Fruit fly (Drosophila melanogaster): ENCODE measurements around the gene Cyp28c1.

Gene Cyp28c1

dm6 chrX:11848507-11849264 is 9.3 kb downstream of the Cyp28c1 start:
- TF ChIP-seq Hr38 (GFP tag; optimal IDR thresholded peaks at IDR 0.05), result no peak
- TF ChIP-seq Ets96B (tag; optimal IDR thresholded peaks at IDR 0.05), result no peak
- TF ChIP-seq vri (GFP tag; optimal IDR thresholded peaks at IDR 0.05), result no peak
- TF ChIP-seq CG32006 (GFP tag; optimal IDR thresholded peaks at IDR 0.05), result no peak
- no peak for TF ChIP-seq esn (GFP tag; optimal IDR thresholded peaks at IDR 0.05)
- no peak for TF ChIP-seq Sox14 (GFP tag; optimal IDR thresholded peaks at IDR 0.05)
- peak; percentile 26 for TF ChIP-seq fkh (GFP tag; optimal IDR thresholded peaks at IDR 0.05)
- TF ChIP-seq CG34406 (GFP tag; optimal IDR thresholded peaks at IDR 0.05), result peak; percentile 7
- no peak for TF ChIP-seq fd59A (GFP tag; optimal IDR thresholded peaks at IDR 0.05)
- TF ChIP-seq lz (GFP tag; optimal IDR thresholded peaks at IDR 0.05), result no peak
- no peak for TF ChIP-seq CG3919 (GFP tag; optimal IDR thresholded peaks at IDR 0.05)
- no peak for TF ChIP-seq topi (GFP tag; optimal IDR thresholded peaks at IDR 0.05)
- TF ChIP-seq CG11762 (GFP tag; optimal IDR thresholded peaks at IDR 0.05; ENCODE audit: insufficient read depth), result no peak
- no peak for TF ChIP-seq CG31627 (GFP tag; optimal IDR thresholded peaks at IDR 0.05)
- TF ChIP-seq Eip78C (GFP tag), result peak; percentile 47
- peak; percentile 10 for TF ChIP-seq svp (GFP tag)
- TF ChIP-seq CG6792 (GFP tag; optimal IDR thresholded peaks at IDR 0.05), result no peak
- peak; percentile 6 for TF ChIP-seq Blimp-1 (GFP tag; optimal IDR thresholded peaks at IDR 0.05)

dm6 chrX:11849267-11849666 is 9.9 kb downstream of the Cyp28c1 start:
- TF ChIP-seq CG16779 (tag; optimal IDR thresholded peaks at IDR 0.05) (no peak), cyc (GFP tag; optimal IDR thresholded peaks at IDR 0.05) (no peak), CG7368 (GFP tag; optimal IDR thresholded peaks at IDR 0.05) (no peak), fd85E (GFP tag; optimal IDR thresholded peaks at IDR 0.05) (no peak)

DNA sequence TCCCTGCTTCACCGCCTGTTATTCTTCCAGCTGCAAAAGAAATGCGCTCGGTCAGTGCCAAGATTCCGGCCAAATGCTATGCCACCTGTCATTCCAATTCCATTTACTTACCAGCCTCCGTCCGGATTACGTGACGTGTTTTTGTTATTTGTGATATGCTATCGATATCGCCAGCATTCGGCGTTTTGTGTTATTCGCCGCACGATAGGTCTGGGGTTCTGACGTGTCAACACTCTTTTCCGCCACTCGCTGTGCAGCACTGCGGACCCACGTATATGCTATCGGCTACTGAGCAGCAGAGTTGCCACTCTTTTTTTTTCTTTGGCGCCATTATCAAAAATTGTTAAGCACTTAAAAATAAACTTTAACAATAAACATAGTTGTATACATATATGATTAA is 12.9 kb downstream of the Cyp28c1 start, which contains the start of gene p24-1:
p24-1 (minus strand) TSS at position 221 of the 400 bp plus-strand sequence.
- TF ChIP-seq CG3919 (GFP tag; optimal IDR thresholded peaks at IDR 0.05), result peak; percentile 42
- TF ChIP-seq OdsH (GFP tag; optimal IDR thresholded peaks at IDR 0.05), result peak; percentile 9
- TF ChIP-seq topi (GFP tag; optimal IDR thresholded peaks at IDR 0.05), result peak; percentile 14
- TF ChIP-seq CG10631 (GFP tag; optimal IDR thresholded peaks at IDR 0.05), result peak; percentile 27
- no peak for TF ChIP-seq CG8632 (GFP tag; optimal IDR thresholded peaks at IDR 0.05)
- TF ChIP-seq CG3032 (tag; optimal IDR thresholded peaks at IDR 0.05), result peak; percentile 6
- TF ChIP-seq CG31627 (GFP tag; optimal IDR thresholded peaks at IDR 0.05), result peak; percentile 50
- no peak for TF ChIP-seq Blimp-1 (GFP tag; optimal IDR thresholded peaks at IDR 0.05)
- peak; percentile 65 for TF ChIP-seq fkh (GFP tag; optimal IDR thresholded peaks at IDR 0.05)
- peak; percentile 72 for TF ChIP-seq svp (GFP tag)
- peak; percentile 29 for TF ChIP-seq Hr39 (GFP tag; optimal IDR thresholded peaks at IDR 0.05)
- TF ChIP-seq Ets21C (GFP tag; optimal IDR thresholded peaks at IDR 0.05), result peak; percentile 1
- peak; percentile 16 for TF ChIP-seq Sox14 (GFP tag; optimal IDR thresholded peaks at IDR 0.05)
- TF ChIP-seq lz (GFP tag; optimal IDR thresholded peaks at IDR 0.05), result peak; percentile 49
- TF ChIP-seq CG6163 (GFP tag; IDR thresholded peaks at IDR 0.05), result no peak
- TF ChIP-seq cyc (GFP tag; optimal IDR thresholded peaks at IDR 0.05), result peak; percentile 49
- peak; percentile 98 for TF ChIP-seq CG1621 (tag; optimal IDR thresholded peaks at IDR 0.05)
- TF ChIP-seq Sox15 (GFP tag; optimal IDR thresholded peaks at IDR 0.05), result no peak
- peak; percentile 37 for TF ChIP-seq Eip78C (GFP tag)
- no peak for TF ChIP-seq dsx (GFP tag; optimal IDR thresholded peaks at IDR 0.05; ENCODE audit: poor library complexity, severe bottlenecking)
- peak; percentile 96 for TF ChIP-seq achi (GFP tag; optimal IDR thresholded peaks at IDR 0.05)
- TF ChIP-seq Met (GFP tag; optimal IDR thresholded peaks at IDR 0.05), result peak; percentile 14
- TF ChIP-seq Hr4 (GFP tag; optimal IDR thresholded peaks at IDR 0.05), result no peak
- no peak for TF ChIP-seq spab (GFP tag; optimal IDR thresholded peaks at IDR 0.05)
- TF ChIP-seq esn (GFP tag; optimal IDR thresholded peaks at IDR 0.05), result peak; percentile 40
- TF ChIP-seq vri (GFP tag; optimal IDR thresholded peaks at IDR 0.05), result peak; percentile 73
